Fruit fly (Drosophila melanogaster) whole organism, embryonic: ENCODE measurements around the gene CG7512.
A peak's percentile ranks its signal among the peaks of the same experiment; 100 is the strongest.

Source experiments
- Abd-B ChIP-seq: fragments of 200-800 bp; sonication (Bioruptor generic); optimal IDR thresholded peaks from 2 replicates; lab custom pipeline; 2018; ENCODE audit warnings: missing biosample characterization, mild to moderate bottlenecking, missing genetic modification characterization, moderate library complexity
- Asciz ChIP-seq: fragments of 200-800 bp; sonication (Bioruptor generic); optimal IDR thresholded peaks from 2 replicates; lab custom pipeline; 2017; ENCODE audit warnings: missing biosample characterization, mild to moderate bottlenecking, missing genetic modification characterization, missing genetic modification reagents
- Atf3 ChIP-seq: fragments of 200-800 bp; sonication (Bioruptor generic); optimal IDR thresholded peaks from 3 replicates; lab custom pipeline; 2016; ENCODE audit warnings: missing biosample characterization, missing genetic modification characterization
- Bteb2 ChIP-seq: fragments of 200-800 bp; sonication (Bioruptor generic); optimal IDR thresholded peaks from 2 replicates; lab custom pipeline; 2016; ENCODE audit warnings: missing biosample characterization, missing genetic modification characterization
- CG10565 ChIP-seq: fragments of 200-800 bp; sonication (Bioruptor generic); optimal IDR thresholded peaks from 3 replicates; lab custom pipeline; 2016; ENCODE audit warnings: missing biosample characterization, mild to moderate bottlenecking, missing genetic modification characterization
- CG11085 ChIP-seq: fragments of 200-800 bp; sonication (Bioruptor generic); IDR thresholded peaks from 2 replicates; pipeline ENCODE4 v1.3.6; 2022; ENCODE audit warnings: missing biosample characterization, missing genetic modification characterization
- CG11398 ChIP-seq: fragments of 200-800 bp; sonication (Bioruptor generic); optimal IDR thresholded peaks from 2 replicates; lab custom pipeline; 2016; ENCODE audit warnings: missing biosample characterization, missing genetic modification characterization
- CG12104 ChIP-seq: fragments of 200-800 bp; sonication (Bioruptor generic); optimal IDR thresholded peaks from 3 replicates; lab custom pipeline; 2016; ENCODE audit warnings: missing biosample characterization, missing genetic modification characterization
- CG12219 ChIP-seq: fragments of 200-800 bp; sonication (Bioruptor generic); optimal IDR thresholded peaks from 3 replicates; lab custom pipeline; 2018; ENCODE audit warnings: missing biosample characterization, mild to moderate bottlenecking, missing genetic modification characterization
- CG1603 ChIP-seq: fragments of 200-800 bp; sonication (Bioruptor generic); optimal IDR thresholded peaks from 2 replicates; lab custom pipeline; 2019; ENCODE audit warnings: missing biosample characterization, mild to moderate bottlenecking, missing genetic modification characterization, moderate library complexity
- CG17385 ChIP-seq: fragments of 200-800 bp; sonication (Bioruptor generic); optimal IDR thresholded peaks from 3 replicates; lab custom pipeline; 2018; ENCODE audit warnings: missing biosample characterization, mild to moderate bottlenecking, missing genetic modification characterization
- CG18619 ChIP-seq: fragments of 200-800 bp; sonication (Bioruptor generic); optimal IDR thresholded peaks from 3 replicates; lab custom pipeline; 2017; ENCODE audit warnings: missing biosample characterization, mild to moderate bottlenecking, missing genetic modification characterization
- CG18764 ChIP-seq: fragments of 200-800 bp; sonication (Bioruptor generic); optimal IDR thresholded peaks from 3 replicates; lab custom pipeline; 2016; ENCODE audit warnings: missing biosample characterization, missing genetic modification characterization
- CG2199 ChIP-seq: fragments of 200-800 bp; sonication (Bioruptor generic); IDR thresholded peaks from 3 replicates; pipeline ENCODE4 v1.3.6; 2022; ENCODE audit warnings: missing biosample characterization, missing genetic modification characterization
- CG30403 ChIP-seq: fragments of 200-800 bp; sonication (Bioruptor generic); optimal IDR thresholded peaks from 3 replicates; lab custom pipeline; 2016; ENCODE audit warnings: missing biosample characterization, missing genetic modification characterization
- CG30431 ChIP-seq: fragments of 200-800 bp; sonication (Bioruptor generic); optimal IDR thresholded peaks from 2 replicates; lab custom pipeline; 2017; ENCODE audit warnings: missing biosample characterization, missing genetic modification characterization
- CG33557 ChIP-seq: fragments of 200-800 bp; sonication (Bioruptor generic); optimal IDR thresholded peaks from 2 replicates; lab custom pipeline; 2019; ENCODE audit warnings: missing biosample characterization, mild to moderate bottlenecking, missing genetic modification characterization, moderate library complexity
- CG34224 ChIP-seq: fragments of 200-800 bp; sonication (Bioruptor generic); IDR thresholded peaks from 3 replicates; pipeline ENCODE4 v1.3.6; 2022; ENCODE audit warnings: missing biosample characterization, missing genetic modification characterization; ENCODE audit not compliant: partially characterized antibody
- CG43689 ChIP-seq: fragments of 200-800 bp; sonication (Bioruptor generic); IDR thresholded peaks from 2 replicates; pipeline ENCODE4 v1.3.6; 2022; ENCODE audit warnings: missing biosample characterization, missing genetic modification characterization
- CG7928 ChIP-seq: fragments of 200-800 bp; sonication (Bioruptor generic); optimal IDR thresholded peaks from 2 replicates; lab custom pipeline; 2017; ENCODE audit warnings: missing biosample characterization, mild to moderate bottlenecking, missing genetic modification characterization
- CG9876 ChIP-seq: fragments of 200-800 bp; sonication (Bioruptor generic); optimal IDR thresholded peaks from 2 replicates; lab custom pipeline; 2016; ENCODE audit warnings: missing biosample characterization, missing genetic modification characterization
- Camta ChIP-seq: fragments of 200-800 bp; sonication (Bioruptor generic); optimal IDR thresholded peaks from 2 replicates; lab custom pipeline; 2016; ENCODE audit warnings: missing biosample characterization, missing genetic modification characterization
- Dref ChIP-seq: fragments of 200-800 bp; sonication (Bioruptor generic); IDR thresholded peaks from 2 replicates; pipeline ENCODE4 v1.3.6; 2022; ENCODE audit warnings: missing biosample characterization, missing genetic modification characterization
- Ets65A ChIP-seq: fragments of 200-800 bp; sonication (Bioruptor generic); peaks from one replicate; lab custom pipeline; 2016; ENCODE audit warnings: missing biosample characterization, missing genetic modification characterization
- H15 ChIP-seq: fragments of 200-800 bp; sonication (Bioruptor generic); IDR thresholded peaks from 3 replicates; pipeline ENCODE4 v1.3.6; 2022; ENCODE audit warnings: missing biosample characterization, missing genetic modification characterization
- MESR4 ChIP-seq: fragments of 200-800 bp; sonication (Bioruptor generic); optimal IDR thresholded peaks from 2 replicates; lab custom pipeline; 2018; ENCODE audit warnings: missing biosample characterization, mild to moderate bottlenecking, missing genetic modification characterization, moderate library complexity
- MTF-1 ChIP-seq: fragments of 200-800 bp; sonication (Bioruptor generic); optimal IDR thresholded peaks from 2 replicates; lab custom pipeline; 2018; ENCODE audit warnings: missing biosample characterization, mild to moderate bottlenecking, missing genetic modification characterization, borderline replicate concordance
- Max ChIP-seq: fragments of 200-800 bp; sonication (Bioruptor generic); optimal IDR thresholded peaks from 2 replicates; lab custom pipeline; 2016; ENCODE audit warnings: missing biosample characterization, mild to moderate bottlenecking, missing genetic modification characterization
- Med ChIP-seq: fragments of 200-800 bp; sonication (Bioruptor generic); peaks from one replicate; lab custom pipeline; 2016; ENCODE audit warnings: missing biosample characterization, missing genetic modification characterization, mild to moderate bottlenecking, inconsistent platforms, moderate library complexity
- ash1 ChIP-seq: fragments of 200-800 bp; sonication (Bioruptor generic); optimal IDR thresholded peaks from 2 replicates; lab custom pipeline; 2018; ENCODE audit warnings: missing biosample characterization, mild to moderate bottlenecking, missing genetic modification characterization
- chm ChIP-seq: fragments of 200-800 bp; sonication (Bioruptor generic); IDR thresholded peaks from 2 replicates; pipeline ENCODE4 v1.3.6; 2022; ENCODE audit warnings: missing biosample characterization, missing genetic modification characterization
- croc ChIP-seq: fragments of 200-800 bp; sonication (Bioruptor generic); conservative IDR thresholded peaks from 3 replicates; pipeline ENCODE4 v1.3.6; 2022; ENCODE audit warnings: missing biosample characterization, missing genetic modification characterization
- da ChIP-seq: fragments of 200-800 bp; sonication (Bioruptor generic); optimal IDR thresholded peaks from 2 replicates; lab custom pipeline; 2016; ENCODE audit warnings: missing biosample characterization, missing genetic modification characterization
- dm ChIP-seq: fragments of 200-800 bp; sonication (Bioruptor generic); optimal IDR thresholded peaks from 3 replicates; lab custom pipeline; 2016; ENCODE audit warnings: missing biosample characterization, missing genetic modification characterization
- en ChIP-seq: fragments of 200-800 bp; sonication (Bioruptor generic); optimal IDR thresholded peaks from 2 replicates; lab custom pipeline; 2016; ENCODE audit warnings: missing biosample characterization, missing genetic modification characterization
- eve ChIP-seq, 2 experiments: fragments of >200 bp; optimal IDR thresholded peaks; 2 replicates each; lab custom pipeline; 2017; ENCODE audit warnings: missing biosample characterization in 2 of 2, missing genetic modification characterization in 2 of 2
- fd96Cb ChIP-seq: fragments of 200-800 bp; sonication (Bioruptor generic); optimal IDR thresholded peaks from 2 replicates; lab custom pipeline; 2018; ENCODE audit warnings: missing biosample characterization, mild to moderate bottlenecking, missing genetic modification characterization, moderate library complexity
- gsb ChIP-seq: fragments of 200-800 bp; sonication (Bioruptor generic); IDR thresholded peaks from 2 replicates; pipeline ENCODE4 v1.3.6; 2022; ENCODE audit warnings: missing biosample characterization, missing genetic modification characterization
- jumu ChIP-seq: fragments of 200-800 bp; sonication (Bioruptor generic); optimal IDR thresholded peaks from 3 replicates; lab custom pipeline; 2016; ENCODE audit warnings: missing biosample characterization, missing genetic modification characterization
- knrl ChIP-seq: fragments of 200-800 bp; sonication (Bioruptor generic); IDR thresholded peaks from 3 replicates; pipeline ENCODE4 v1.3.6; 2022; ENCODE audit warnings: missing biosample characterization, missing genetic modification characterization; ENCODE audit not compliant: partially characterized antibody
- luna ChIP-seq: fragments of 200-800 bp; sonication (Bioruptor generic); optimal IDR thresholded peaks from 2 replicates; lab custom pipeline; 2016; ENCODE audit warnings: missing biosample characterization, missing genetic modification characterization
- shn ChIP-seq: fragments of 200-800 bp; sonication (Bioruptor generic); optimal IDR thresholded peaks from 3 replicates; lab custom pipeline; 2016; ENCODE audit warnings: missing biosample characterization, missing genetic modification characterization
- sna ChIP-seq: fragments of 200-800 bp; sonication (Bioruptor generic); IDR thresholded peaks from 2 replicates; pipeline ENCODE4 v1.3.6; 2022; ENCODE audit warnings: missing biosample characterization, missing genetic modification characterization; ENCODE audit not compliant: partially characterized antibody
- stwl ChIP-seq: fragments of 200-800 bp; sonication (Bioruptor generic); optimal IDR thresholded peaks from 3 replicates; lab custom pipeline; 2018; ENCODE audit warnings: missing biosample characterization, mild to moderate bottlenecking, missing genetic modification characterization, moderate library complexity
- wdn ChIP-seq: fragments of 200-800 bp; sonication (Bioruptor generic); IDR thresholded peaks from 2 replicates; pipeline ENCODE4 v1.3.6; 2022; ENCODE audit warnings: missing biosample characterization, missing genetic modification characterization
- wek ChIP-seq: fragments of 200-800 bp; sonication (Bioruptor generic); optimal IDR thresholded peaks from 3 replicates; lab custom pipeline; 2018; ENCODE audit warnings: missing biosample characterization, mild to moderate bottlenecking, missing genetic modification characterization, moderate library complexity
- zf30C ChIP-seq: fragments of 200-800 bp; sonication (Bioruptor generic); optimal IDR thresholded peaks from 3 replicates; lab custom pipeline; 2018; ENCODE audit warnings: missing biosample characterization, mild to moderate bottlenecking, missing genetic modification characterization
- zfh1 ChIP-seq: fragments of 200-800 bp; sonication (Bioruptor generic); IDR thresholded peaks from 3 replicates; pipeline ENCODE4 v1.3.6; 2022; ENCODE audit warnings: missing biosample characterization, missing genetic modification characterization

Gene CG7512

DNA sequence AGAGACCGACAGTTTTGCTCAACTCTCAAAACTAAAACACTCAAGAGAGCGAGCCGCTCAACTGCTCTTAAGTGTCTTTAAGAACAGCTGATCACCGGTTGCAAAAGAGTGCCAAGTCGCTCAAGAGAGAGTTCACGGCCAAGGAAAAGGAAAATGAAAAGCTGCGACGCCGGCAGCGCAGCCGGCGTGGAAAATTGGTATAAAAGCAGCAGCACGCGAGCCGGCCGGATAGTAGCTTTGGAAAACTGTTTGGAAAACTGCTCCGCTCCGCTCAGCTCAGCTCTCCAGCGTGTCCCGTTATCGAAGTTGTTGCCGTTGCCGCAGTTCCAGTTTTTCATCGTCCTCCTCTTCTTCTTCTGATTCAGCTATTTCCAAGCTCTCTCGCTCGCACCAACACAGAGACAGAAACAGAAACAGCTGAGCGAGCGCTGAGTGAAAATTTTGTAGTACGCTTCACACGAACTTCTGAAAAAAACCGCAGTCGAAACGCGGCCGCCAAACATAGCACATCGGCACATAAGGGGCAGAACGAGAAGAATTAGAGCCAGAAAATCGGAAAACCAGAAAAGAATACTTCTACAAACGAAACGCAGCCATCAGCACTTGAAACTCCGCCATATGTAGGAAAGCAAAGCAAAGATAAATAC, 26.1 kb upstream of the CG7512 start, which contains the start of gene chrb (continued):
- TF ChIP-seq CG7928 (GFP tag; lab: Kevin White, UChicago): no peak
- TF ChIP-seq luna (GFP tag; lab: Kevin White, UChicago): no peak
- peak; percentile 38 for TF ChIP-seq CG12219 (GFP tag; lab: Kevin White, UChicago)
- TF ChIP-seq CG43689: no peak
- peak; percentile 19 for TF ChIP-seq da (GFP tag; lab: Kevin White, UChicago)
- TF ChIP-seq croc (GFP tag; lab: Robert Waterston, UW): no peak
- TF ChIP-seq Asciz (GFP tag; lab: Kevin White, UChicago): peak; percentile 26
- no peak for TF ChIP-seq CG10565 (GFP tag; lab: Kevin White, UChicago)
- TF ChIP-seq dm (GFP tag; lab: Kevin White, UChicago): no peak
- peak; percentile 44 for TF ChIP-seq wek (GFP tag; lab: Kevin White, UChicago)
- TF ChIP-seq CG30403 (GFP tag; lab: Kevin White, UChicago): no peak

DNA sequence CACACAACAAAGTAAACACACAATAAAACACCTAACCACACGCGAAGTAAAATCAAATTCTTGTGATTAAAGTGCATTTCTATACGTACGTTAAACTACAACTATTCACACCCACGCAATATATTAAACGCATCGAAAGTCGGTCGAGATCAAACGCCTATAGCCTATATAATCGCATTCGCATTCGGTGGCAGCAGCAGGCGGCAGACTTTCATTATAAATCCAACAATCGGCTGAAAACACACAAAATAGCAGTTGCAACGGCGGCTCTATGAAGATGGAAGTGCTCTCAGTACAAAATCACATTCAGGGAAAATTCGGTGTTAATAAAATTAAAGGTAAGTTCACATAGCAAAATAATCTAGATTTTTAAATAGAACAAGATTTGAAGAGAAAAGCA, 25.2 kb upstream of the CG7512 start:
- no peak for TF ChIP-seq eve (GFP tag; optimal IDR thresholded peaks at IDR 0.05; lab: Kevin White, UChicago)
- TF ChIP-seq CG17385 (GFP tag; lab: Kevin White, UChicago): no peak
- TF ChIP-seq CG9876 (GFP tag; lab: Kevin White, UChicago): no peak
- no peak for TF ChIP-seq Max (GFP tag; lab: Kevin White, UChicago)
- TF ChIP-seq CG12104 (GFP tag; lab: Kevin White, UChicago): no peak
- TF ChIP-seq chm (GFP tag; lab: Robert Waterston, UW): peak; percentile 65
- TF ChIP-seq CG33557: no peak
- TF ChIP-seq Med (GFP tag; lab: Kevin White, UChicago): peak; percentile 73
- no peak for TF ChIP-seq CG18619 (GFP tag; lab: Kevin White, UChicago)
- peak; percentile 55; the same call in 2 of the 3 replicates for TF ChIP-seq CG2199 (GFP tag; lab: Robert Waterston, UW)
- TF ChIP-seq MESR4 (GFP tag; lab: Kevin White, UChicago): no peak
- no peak for TF ChIP-seq CG34224
- TF ChIP-seq, all 482 proteins: peak for 3

DNA sequence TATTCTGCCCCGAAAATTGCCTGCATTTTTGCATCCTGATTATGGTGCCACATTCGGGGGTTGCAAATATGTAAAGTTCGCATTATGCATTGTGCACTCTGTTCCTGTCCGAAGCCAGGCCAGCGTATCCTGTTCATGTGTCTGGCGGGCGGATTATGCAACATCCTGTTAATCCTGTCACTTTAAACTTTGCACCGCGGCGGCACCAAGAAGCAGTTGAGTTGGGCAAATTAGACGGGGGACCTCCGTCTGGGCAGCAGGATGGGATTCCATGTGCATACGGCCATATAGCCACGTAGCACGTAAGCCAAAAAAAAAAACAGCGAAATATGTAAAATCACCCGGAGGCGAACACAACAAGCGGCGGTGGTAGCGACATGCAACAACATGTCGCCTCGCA, 24.0 kb upstream of the CG7512 start:
- TF ChIP-seq Camta (GFP tag; lab: Kevin White, UChicago): no peak
- TF ChIP-seq CG18764 (GFP tag; lab: Kevin White, UChicago): no peak
- TF ChIP-seq gsb (GFP tag; lab: Robert Waterston, UW): no peak
- no peak for TF ChIP-seq zf30C (GFP tag; lab: Kevin White, UChicago)
- no peak for TF ChIP-seq Ets65A
- TF ChIP-seq Abd-B (GFP tag; lab: Kevin White, UChicago): no peak
- no peak for TF ChIP-seq CG11085 (GFP tag; lab: Robert Waterston, UW)
- TF ChIP-seq ash1 (GFP tag; lab: Kevin White, UChicago): peak; percentile 2
- TF ChIP-seq Dref: no peak
- TF ChIP-seq Atf3: no peak
- TF ChIP-seq CG1603 (tag; lab: Kevin White, UChicago): no peak
- TF ChIP-seq H15: 0 out of 3 replicates have a peak, but pooled peaks have one; percentile 20
- TF ChIP-seq eve (GFP tag; optimal IDR thresholded peaks at IDR 0.05; lab: Kevin White, UChicago): no peak
- no peak for TF ChIP-seq MTF-1 (GFP tag; lab: Kevin White, UChicago)
- TF ChIP-seq Med (GFP tag; lab: Kevin White, UChicago): peak; percentile 65
- no peak for TF ChIP-seq CG30431 (GFP tag; lab: Kevin White, UChicago)
- TF ChIP-seq stwl (tag; lab: Kevin White, UChicago): no peak
- TF ChIP-seq zfh1 (GFP tag; lab: Robert Waterston, UW): no peak
- no peak for TF ChIP-seq en (GFP tag; lab: Kevin White, UChicago)
- TF ChIP-seq knrl (GFP tag; lab: Robert Waterston, UW): no peak
- TF ChIP-seq jumu (GFP tag; lab: Kevin White, UChicago): no peak
- no peak for TF ChIP-seq shn (GFP tag; lab: Kevin White, UChicago)
- no peak for TF ChIP-seq Bteb2 (GFP tag; lab: Kevin White, UChicago)
- TF ChIP-seq sna: no peak
- TF ChIP-seq wdn (GFP tag; lab: Robert Waterston, UW): no peak
- TF ChIP-seq CG11398 (GFP tag; lab: Kevin White, UChicago): peak; percentile 1
- TF ChIP-seq fd96Cb (tag; lab: Kevin White, UChicago): no peak
